Worm (Caenorhabditis elegans) whole organism, L4 larva: Measurements from ENCODE around the gene haf-2.

ENCODE experiments used
- F44E2.7 ChIP-seq: fragments of 200-800 bp; sonication (Bioruptor generic); IDR thresholded peaks from 2 replicates; pipeline ENCODE4 v2.1.2; 2022; ENCODE audit warnings: missing genetic modification characterization, missing compliant biosample characterization
- T26A8.4 ChIP-seq: fragments of 200-800 bp; sonication (Bioruptor generic); IDR thresholded peaks from 2 replicates; pipeline ENCODE4 v1.3.6; 2022; ENCODE audit warnings: missing genetic modification characterization, missing compliant biosample characterization
- Y48G9A.11 ChIP-seq: fragments of 200-800 bp; sonication (Bioruptor generic); IDR thresholded peaks from 2 replicates; pipeline ENCODE4 v1.3.6; 2022; ENCODE audit warnings: missing genetic modification reagents, missing genetic modification characterization, missing compliant biosample characterization
- Y5F2A.4 ChIP-seq: fragments of 200-800 bp; sonication (Bioruptor generic); optimal IDR thresholded peaks from 2 replicates; lab custom pipeline; 2018; ENCODE audit warnings: mild to moderate bottlenecking, missing genetic modification characterization, missing compliant biosample characterization
- ZK546.5 ChIP-seq, 2 experiments: sonication (generic microtip); optimal IDR thresholded peaks; 2 replicates each; lab custom pipeline; 2017; ENCODE audit warnings: missing biosample characterization in 2 of 2, missing genetic modification characterization in 2 of 2
- aha-1 ChIP-seq: fragments of 150-350 bp; peaks from one replicate; lab custom pipeline; 2014; ENCODE audit warnings: missing biosample characterization, missing genetic modification characterization
- cey-2 ChIP-seq: sonication (generic microtip); optimal IDR thresholded peaks from 3 replicates; lab custom pipeline; 2017; ENCODE audit warnings: missing genetic modification characterization, mild to moderate bottlenecking, missing compliant biosample characterization, antibody characterized with exemption, borderline replicate concordance; ENCODE audit not compliant: insufficient read depth
- daf-8 ChIP-seq: fragments of 200-800 bp; sonication (Bioruptor generic); IDR thresholded peaks from 2 replicates; pipeline ENCODE4 v1.3.6; 2022; ENCODE audit warnings: missing genetic modification characterization, missing compliant biosample characterization
- duxl-1 ChIP-seq: sonication (generic microtip); optimal IDR thresholded peaks from 2 replicates; lab custom pipeline; 2016; ENCODE audit warnings: mild to moderate bottlenecking, missing genetic modification characterization, moderate library complexity, missing compliant biosample characterization; ENCODE audit not compliant: poor library complexity
- dve-1 ChIP-seq: sonication (generic microtip); optimal IDR thresholded peaks from 2 replicates; lab custom pipeline; 2017; ENCODE audit warnings: antibody characterized with exemption, mild to moderate bottlenecking, missing genetic modification characterization, missing compliant biosample characterization; ENCODE audit not compliant: insufficient read depth
- egl-27 ChIP-seq: sonication (generic microtip); optimal IDR thresholded peaks from 3 replicates; lab custom pipeline; 2017; ENCODE audit warnings: missing biosample characterization, missing genetic modification reagents, missing genetic modification characterization
- gei-8 ChIP-seq: fragments of 200-800 bp; sonication (Bioruptor generic); optimal IDR thresholded peaks from 2 replicates; lab custom pipeline; 2018; ENCODE audit warnings: mild to moderate bottlenecking, missing genetic modification characterization, missing compliant biosample characterization
- hlh-11 ChIP-seq: fragments of 200-800 bp; sonication (Bioruptor generic); optimal IDR thresholded peaks from 2 replicates; lab custom pipeline; 2018; ENCODE audit warnings: mild to moderate bottlenecking, missing genetic modification characterization, missing compliant biosample characterization
- hlh-30 ChIP-seq: sonication (generic microtip); optimal IDR thresholded peaks from 2 replicates; lab custom pipeline; 2017; ENCODE audit warnings: antibody characterized with exemption, mild to moderate bottlenecking, missing genetic modification characterization, missing compliant biosample characterization; ENCODE audit not compliant: insufficient read depth
- jun-1 ChIP-seq: fragments of 150-350 bp; optimal IDR thresholded peaks from 2 replicates; lab custom pipeline; 2014; ENCODE audit warnings: missing biosample characterization, missing genetic modification reagents, missing genetic modification characterization
- lin-1 ChIP-seq: fragments of 200-800 bp; sonication (Bioruptor generic); IDR thresholded peaks from 2 replicates; pipeline ENCODE4 v1.3.6; 2022; ENCODE audit warnings: missing genetic modification reagents, missing genetic modification characterization, missing compliant biosample characterization
- lin-39 ChIP-seq: fragments of 150-350 bp; optimal IDR thresholded peaks from 2 replicates; lab custom pipeline; 2014; ENCODE audit warnings: missing biosample characterization, missing genetic modification reagents, missing genetic modification characterization
- lir-3 ChIP-seq: sonication (generic microtip); optimal IDR thresholded peaks from 2 replicates; lab custom pipeline; 2016; ENCODE audit warnings: mild to moderate bottlenecking, missing genetic modification characterization, missing compliant biosample characterization
- lsy-2 ChIP-seq, 2 experiments: fragments of 150-350 bp in 1 of 2; sonication (generic microtip) in 1 of 2; optimal IDR thresholded peaks; 2 replicates each; lab custom pipeline; 2014 to 2017; ENCODE audit warnings: missing biosample characterization in 2 of 2, missing genetic modification characterization in 2 of 2
- madf-5 ChIP-seq, 2 experiments: fragments of 200-800 bp; sonication (Bioruptor generic); IDR thresholded peaks; 2 replicates each; pipeline ENCODE4 v1.3.6; 2022; ENCODE audit warnings: missing compliant biosample characterization in 2 of 2, missing genetic modification characterization in 2 of 2
- mdl-1 ChIP-seq, 2 experiments: fragments of 150-350 bp in 1 of 2; sonication (generic microtip) in 1 of 2; optimal IDR thresholded peaks; 2 replicates each; lab custom pipeline; 2014 to 2017; ENCODE audit warnings: missing biosample characterization in 2 of 2, missing genetic modification characterization in 2 of 2
- mdt-29 ChIP-seq: fragments of 200-800 bp; sonication (Bioruptor generic); IDR thresholded peaks from 2 replicates; pipeline ENCODE4 v1.3.6; 2022; ENCODE audit warnings: missing genetic modification reagents, missing genetic modification characterization, missing compliant biosample characterization
- mep-1 ChIP-seq: fragments of 150-350 bp; sonication (generic microtip); optimal IDR thresholded peaks from 3 replicates; lab custom pipeline; 2014; ENCODE audit warnings: missing biosample characterization, missing genetic modification characterization
- mxl-3 ChIP-seq: fragments of 200-800 bp; sonication (Bioruptor generic); optimal IDR thresholded peaks from 2 replicates; lab custom pipeline; 2018; ENCODE audit warnings: mild to moderate bottlenecking, missing genetic modification characterization, missing compliant biosample characterization
- nhr-237 ChIP-seq: sonication (generic microtip); optimal IDR thresholded peaks from 2 replicates; lab custom pipeline; 2017; ENCODE audit warnings: missing biosample characterization, missing genetic modification characterization
- nhr-25 ChIP-seq: sonication (generic microtip); optimal IDR thresholded peaks from 2 replicates; lab custom pipeline; 2017; ENCODE audit warnings: missing genetic modification characterization, mild to moderate bottlenecking, missing compliant biosample characterization, antibody characterized with exemption, moderate library complexity, borderline replicate concordance; ENCODE audit not compliant: insufficient read depth
- nhr-28 ChIP-seq: fragments of 150-350 bp; optimal IDR thresholded peaks from 2 replicates; lab custom pipeline; 2014; ENCODE audit warnings: missing biosample characterization, missing genetic modification characterization
- nhr-41 ChIP-seq: fragments of 200-800 bp; sonication (Bioruptor generic); IDR thresholded peaks from 2 replicates; pipeline ENCODE4 v1.3.6; 2022; ENCODE audit warnings: missing genetic modification reagents, missing genetic modification characterization, missing compliant biosample characterization
- nhr-48 ChIP-seq: sonication (generic microtip); optimal IDR thresholded peaks from 2 replicates; lab custom pipeline; 2016; ENCODE audit warnings: mild to moderate bottlenecking, missing genetic modification characterization, missing compliant biosample characterization
- set-16 ChIP-seq: fragments of 200-800 bp; sonication (Bioruptor generic); IDR thresholded peaks from 2 replicates; pipeline ENCODE4 v1.3.6; 2022; ENCODE audit warnings: missing genetic modification reagents, missing genetic modification characterization, missing compliant biosample characterization
- snpc-1.2 ChIP-seq: fragments of 200-800 bp; sonication (Bioruptor generic); IDR thresholded peaks from 2 replicates; pipeline ENCODE4 v1.3.6; 2022; ENCODE audit warnings: missing genetic modification reagents, missing genetic modification characterization, missing compliant biosample characterization
- unc-130 ChIP-seq: sonication (generic microtip); optimal IDR thresholded peaks from 2 replicates; lab custom pipeline; 2016; ENCODE audit warnings: missing genetic modification reagents, missing genetic modification characterization, missing compliant biosample characterization
- unc-62 ChIP-seq, 3 experiments: fragments of 150-350 bp in 1 of 3; sonication (generic microtip); optimal IDR thresholded peaks in 2 of 3; peaks in 1 of 3; 1 replicate in 1 of 3; 2 replicates in 2 of 3; lab custom pipeline; 2014 to 2017; ENCODE audit warnings: missing biosample characterization in 3 of 3, missing genetic modification characterization in 3 of 3, missing genetic modification reagents in 3 of 3, missing genotype in 1 of 3

haf-2 gene

ce11 chrII:7356326-7356725 lies at the start of gene haf-2:
haf-2 (minus strand) TSS chrII:7356426.
- TF ChIP-seq snpc-1.2 (no peak), unc-62 (GFP tag; optimal IDR thresholded peaks at IDR 0.05 in 1 of 2; lab: Kevin White, UChicago) (peak in 1 of 2 experiments; percentile 51), unc-62 (tag; optimal IDR thresholded peaks at IDR 0.05; lab: Kevin White, UChicago) (no peak), ZK546.5 (tag; optimal IDR thresholded peaks at IDR 0.05; lab: Kevin White, UChicago) (no peak), duxl-1 (tag; lab: Kevin White, UChicago) (no peak), lin-1 (no peak)
- TF ChIP-seq, all 104 proteins: peak for 1

- no peak for TF ChIP-seq set-16 (GFP tag; lab: Robert Waterston, UW)
- no peak for TF ChIP-seq jun-1 (tag; lab: Kevin White, UChicago)
- peak in 1 of 2 experiments; percentile 43 for TF ChIP-seq mdl-1 (tag; optimal IDR thresholded peaks at IDR 0.05; lab: Kevin White, UChicago)
- TF ChIP-seq cey-2 (tag; lab: Kevin White, UChicago), result peak; percentile 23
- peak; percentile 46 for TF ChIP-seq hlh-11 (tag; lab: Kevin White, UChicago)
- TF ChIP-seq dve-1 (tag; lab: Kevin White, UChicago), result no peak
- no peak for TF ChIP-seq nhr-237 (tag; lab: Kevin White, UChicago)
- peak; percentile 56 for TF ChIP-seq nhr-28
- no peak for TF ChIP-seq daf-8 (GFP tag; lab: Robert Waterston, UW)
- peak; percentile 69 for TF ChIP-seq nhr-25 (tag; lab: Kevin White, UChicago)
- peak; percentile 44 for TF ChIP-seq mep-1 (tag; lab: Kevin White, UChicago)
- 0 out of 4 replicates have a peak, but pooled peaks of 1 of the 2 experiments have one; percentile 37 for TF ChIP-seq madf-5 (GFP tag; IDR thresholded peaks at IDR 0.05; lab: Robert Waterston, UW)
- no peak for TF ChIP-seq mdt-29 (GFP tag; lab: Robert Waterston, UW)
- TF ChIP-seq unc-130, result no peak
- TF ChIP-seq unc-62 (GFP tag; optimal IDR thresholded peaks at IDR 0.05 in 1 of 2; lab: Kevin White, UChicago), result peak in 1 of 2 experiments; percentile 56
- TF ChIP-seq unc-62 (tag; optimal IDR thresholded peaks at IDR 0.05; lab: Kevin White, UChicago), result no peak
- no peak for TF ChIP-seq nhr-41 (GFP tag; lab: Robert Waterston, UW)
- no peak for TF ChIP-seq aha-1 (tag; lab: Kevin White, UChicago)
- TF ChIP-seq Y5F2A.4 (GFP tag; lab: Kevin White, UChicago), result no peak
Measured at ce11 chrII:7405262-7405661, 49.0 kb upstream of the haf-2 start.

DNA sequence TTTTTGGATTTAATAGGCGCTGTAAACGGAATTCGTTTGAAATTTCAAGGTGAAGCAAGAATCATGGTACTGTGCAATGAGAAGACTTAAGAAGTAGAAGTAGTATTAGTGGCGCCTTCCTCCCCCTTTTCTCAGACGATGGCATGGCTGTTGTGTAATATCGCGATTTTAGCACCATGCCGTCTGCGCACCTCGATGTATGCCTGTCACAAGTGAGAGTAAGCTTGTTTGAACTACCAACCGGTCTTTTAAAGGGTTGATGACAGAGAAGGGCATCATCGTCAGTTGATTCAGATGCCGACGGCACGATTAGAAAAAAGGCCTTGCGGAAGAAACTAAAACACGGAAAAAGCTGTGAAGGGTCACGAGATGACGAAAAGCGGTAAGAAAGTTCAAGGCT lies 47.8 kb upstream of the haf-2 start:
- TF ChIP-seq Y5F2A.4 (GFP tag; lab: Kevin White, UChicago) (no peak), T26A8.4 (peak; percentile 20; the same call in 1 of the 2 replicates), nhr-48 (tag; lab: Kevin White, UChicago) (peak; percentile 8), F44E2.7 (GFP tag; lab: Robert Waterston, UW) (no peak), mep-1 (tag; lab: Kevin White, UChicago) (peak; percentile 1), hlh-30 (tag; lab: Kevin White, UChicago) (peak; percentile 51), Y48G9A.11 (GFP tag; lab: Robert Waterston, UW) (no peak), lin-39 (tag; lab: Kevin White, UChicago) (no peak), jun-1 (tag; lab: Kevin White, UChicago) (no peak), aha-1 (tag; lab: Kevin White, UChicago) (peak; percentile 73), lir-3 (tag; lab: Kevin White, UChicago) (no peak), nhr-25 (tag; lab: Kevin White, UChicago) (peak; percentile 52), gei-8 (GFP tag; lab: Kevin White, UChicago) (no peak), lsy-2 (tag; optimal IDR thresholded peaks at IDR 0.05; lab: Kevin White, UChicago) (no peak), unc-62 (GFP tag; optimal IDR thresholded peaks at IDR 0.05 in 1 of 2; lab: Kevin White, UChicago) (peak in 1 of 2 experiments; percentile 61), unc-62 (tag; optimal IDR thresholded peaks at IDR 0.05; lab: Kevin White, UChicago) (no peak), mxl-3 (GFP tag; lab: Kevin White, UChicago) (peak; percentile 61), egl-27 (tag; lab: Kevin White, UChicago) (no peak), hlh-11 (tag; lab: Kevin White, UChicago) (peak; percentile 71)
